Fruit fly (Drosophila melanogaster): Measurements from ENCODE around the gene ABCB7.

DNA sequence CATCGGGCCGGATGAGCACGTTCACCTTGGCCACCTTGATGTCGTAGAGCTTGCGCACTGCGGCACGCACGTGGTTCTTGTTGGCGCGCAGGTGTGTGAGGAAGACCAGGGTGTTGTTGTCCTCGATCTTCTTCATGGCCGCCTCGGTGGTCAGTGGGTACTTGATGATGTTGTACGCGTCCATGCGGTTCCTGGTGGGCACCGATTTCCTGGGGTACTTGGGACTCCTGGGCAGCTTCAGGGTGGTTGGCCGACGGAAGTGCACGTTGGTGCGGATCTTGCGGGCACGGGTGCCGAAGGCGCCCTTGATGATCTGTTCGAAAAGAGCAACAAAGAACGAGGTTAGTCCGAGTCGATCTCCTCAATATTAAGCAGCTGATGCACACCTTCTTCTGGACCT is 49.2 kb downstream of the ABCB7 start:
- TF ChIP-seq CTCF (optimal IDR thresholded peaks at IDR 0.05) (no peak), CG8478 (optimal IDR thresholded peaks at IDR 0.05) (no peak)

Measured in S2 (cell line).